Worm (Caenorhabditis elegans): Measurements from ENCODE around the gene T22D1.5.

- TF ChIP-seq snpc-3.4 (tag; optimal IDR thresholded peaks at IDR 0.05) (no peak), hrde-1 (tag; optimal IDR thresholded peaks at IDR 0.05; ENCODE audit: borderline replicate concordance) (no peak), sptf-2 (GFP tag; optimal IDR thresholded peaks at IDR 0.05) (no peak), atf-7 (tag; optimal IDR thresholded peaks at IDR 0.05) (no peak), ztf-6 (GFP tag; IDR thresholded peaks at IDR 0.05) (no peak)
These were observed 21.8 kb downstream of the T22D1.5 start for ce11 chrIV:6925520-6925919.
